Worm (Caenorhabditis elegans): ENCODE data around the gene F22D3.4.

DNA sequence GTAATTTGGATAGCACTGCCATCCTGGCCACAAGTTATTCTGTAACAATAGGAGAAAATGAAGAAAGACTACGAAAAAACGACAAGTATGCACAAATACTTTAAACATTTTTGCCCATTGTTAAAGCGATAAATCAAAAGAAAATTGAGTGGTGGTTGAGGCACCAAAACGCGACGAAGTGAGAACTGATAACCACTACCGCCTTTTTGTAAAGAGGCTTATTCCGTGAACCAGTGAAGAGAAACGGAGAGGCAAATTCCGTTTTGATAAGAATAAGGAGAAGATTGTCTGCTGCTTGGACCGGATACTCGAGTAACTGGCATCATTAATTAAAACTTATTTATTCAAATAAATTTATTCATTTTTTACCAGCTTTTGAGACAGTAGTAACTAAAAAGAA lies 43.7 kb downstream of the F22D3.4 start, which contains the start of gene pmp-1:
- TF ChIP-seq W03F9.2 (tag; optimal IDR thresholded peaks at IDR 0.05) (no peak), him-1 (tag; optimal IDR thresholded peaks at IDR 0.05) (no peak)

Measured in whole organism, L4/young adult.